Worm (Caenorhabditis elegans): ENCODE data around the gene F18C5.10.
A peak's percentile ranks its signal among the peaks of the same experiment; 100 is the strongest.

Gene F18C5.10

ce11 chrII:6526136-6526684, 35.0 kb downstream of the F18C5.10 start:
- TF ChIP-seq pag-3 (tag; optimal IDR thresholded peaks at IDR 0.05; ENCODE audit: borderline replicate concordance, insufficient read depth) (no peak), ama-1 (optimal IDR thresholded peaks at IDR 0.05) (no peak), dsc-1 (tag; optimal IDR thresholded peaks at IDR 0.05) (no peak), efl-1 (optimal IDR thresholded peaks at IDR 0.05) (no peak), efl-1 (GFP tag; optimal IDR thresholded peaks at IDR 0.05 in 1 of 2) (peak in 1 of 2 experiments; percentile 56), lin-39 (tag; optimal IDR thresholded peaks at IDR 0.05) (no peak), ceh-90 (tag; optimal IDR thresholded peaks at IDR 0.05) (no peak), ztf-11 (tag; optimal IDR thresholded peaks at IDR 0.05) (no peak)

ce11 chrII:6524501-6524977, 36.7 kb downstream of the F18C5.10 start, which contains the start of gene C56E6.2:
TSS of gene C56E6.2 (plus strand) at chrII:6524927.
- no peak for TF ChIP-seq dpl-1 (GFP tag; optimal IDR thresholded peaks at IDR 0.05)
- no peak for TF ChIP-seq tlp-1 (tag; optimal IDR thresholded peaks at IDR 0.05)
- TF ChIP-seq elt-2 (tag; optimal IDR thresholded peaks at IDR 0.05): peak; percentile 2
- TF ChIP-seq efl-3 (GFP tag; optimal IDR thresholded peaks at IDR 0.05): no peak
- no peak for TF ChIP-seq zip-4 (GFP tag; optimal IDR thresholded peaks at IDR 0.05)

- TF ChIP-seq egl-27 (tag; optimal IDR thresholded peaks at IDR 0.05) (no peak), fkh-10 (GFP tag; optimal IDR thresholded peaks at IDR 0.05) (no peak), efl-1 (optimal IDR thresholded peaks at IDR 0.05) (no peak), efl-1 (GFP tag; optimal IDR thresholded peaks at IDR 0.05 in 1 of 2) (no peak), xbp-1 (tag; optimal IDR thresholded peaks at IDR 0.05) (no peak), hpl-2 (GFP tag; optimal IDR thresholded peaks at IDR 0.05) (no peak), lir-3 (tag; optimal IDR thresholded peaks at IDR 0.05; ENCODE audit: poor library complexity) (no peak), nhr-11 (tag; optimal IDR thresholded peaks at IDR 0.05) (no peak), nhr-47 (tag; optimal IDR thresholded peaks at IDR 0.05) (no peak), rnt-1 (tag; optimal IDR thresholded peaks at IDR 0.05) (no peak), unc-86 (tag; optimal IDR thresholded peaks at IDR 0.05) (no peak), skn-1 (tag; optimal IDR thresholded peaks at IDR 0.05) (no peak), nhr-19 (GFP tag; conservative IDR thresholded peaks at IDR 0.05) (no peak), hlh-17 (GFP tag; optimal IDR thresholded peaks at IDR 0.05; ENCODE audit: borderline replicate concordance) (no peak), unc-130 (tag; optimal IDR thresholded peaks at IDR 0.05) (no peak), dpl-1 (GFP tag; optimal IDR thresholded peaks at IDR 0.05) (no peak), mdl-1 (tag; optimal IDR thresholded peaks at IDR 0.05) (no peak), C04F5.9 (tag; optimal IDR thresholded peaks at IDR 0.05) (no peak), fkh-4 (tag; optimal IDR thresholded peaks at IDR 0.05; ENCODE audit: borderline replicate concordance) (no peak), lin-13 (GFP tag; optimal IDR thresholded peaks at IDR 0.05) (no peak)
Observed at ce11 chrII:6523940-6524339, 37.3 kb downstream of the F18C5.10 start.

ce11 chrII:6522622-6523254, 38.5 kb downstream of the F18C5.10 start:
- TF ChIP-seq pag-3 (tag; optimal IDR thresholded peaks at IDR 0.05; ENCODE audit: borderline replicate concordance, insufficient read depth) (no peak), ztf-4 (tag; optimal IDR thresholded peaks at IDR 0.05) (no peak), zip-4 (GFP tag; optimal IDR thresholded peaks at IDR 0.05) (no peak), lir-3 (tag; optimal IDR thresholded peaks at IDR 0.05; ENCODE audit: poor library complexity) (no peak), sptf-1 (tag; optimal IDR thresholded peaks at IDR 0.05) (no peak), lsy-2 (tag; optimal IDR thresholded peaks at IDR 0.05) (no peak), hlh-4 (tag; optimal IDR thresholded peaks at IDR 0.05) (no peak), ceh-8 (GFP tag; optimal IDR thresholded peaks at IDR 0.05) (no peak), sup-37 (GFP tag; optimal IDR thresholded peaks at IDR 0.05) (no peak), unc-98 (GFP tag; IDR thresholded peaks at IDR 0.05) (no peak), egl-27 (tag; optimal IDR thresholded peaks at IDR 0.05) (no peak), efl-1 (optimal IDR thresholded peaks at IDR 0.05) (no peak), efl-1 (GFP tag; optimal IDR thresholded peaks at IDR 0.05 in 1 of 2) (peak in 1 of 2 experiments; percentile 64), nhr-20 (tag; optimal IDR thresholded peaks at IDR 0.05) (peak; percentile 13), Y116A8C.19 (tag; optimal IDR thresholded peaks at IDR 0.05; ENCODE audit: borderline replicate concordance) (no peak), lin-14 (GFP tag; optimal IDR thresholded peaks at IDR 0.05) (peak; percentile 62), nhr-85 (tag) (peak; percentile 82), ztf-11 (tag; optimal IDR thresholded peaks at IDR 0.05) (no peak), xbp-1 (tag; optimal IDR thresholded peaks at IDR 0.05) (no peak), nhr-237 (tag; optimal IDR thresholded peaks at IDR 0.05) (no peak), blmp-1 (tag; optimal IDR thresholded peaks at IDR 0.05) (peak; percentile 47), nhr-28 (tag; optimal IDR thresholded peaks at IDR 0.05) (no peak), nhr-12 (tag; optimal IDR thresholded peaks at IDR 0.05) (no peak)
